Worm (Caenorhabditis elegans): Measurements from ENCODE around the gene T15B7.15.

Gene T15B7.15

DNA sequence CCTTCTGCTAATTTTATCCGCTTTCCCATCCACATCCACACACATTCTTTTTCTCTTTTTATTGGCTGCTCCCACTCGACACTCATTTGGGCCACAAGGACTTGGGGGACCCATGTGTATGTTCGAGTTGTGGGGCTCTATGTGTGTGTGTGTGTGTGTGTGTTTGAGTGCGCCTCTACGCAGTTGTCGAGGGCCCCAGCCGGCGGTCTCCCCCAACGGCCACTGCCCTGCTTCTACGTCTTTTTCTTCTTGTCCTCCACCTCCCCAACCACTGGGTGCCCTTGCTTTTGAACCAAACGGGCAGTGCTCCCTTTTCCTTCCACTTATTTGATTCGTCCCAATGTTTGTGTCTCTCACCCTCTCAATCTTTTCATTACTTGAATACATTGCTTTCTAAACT is 42.2 kb upstream of the T15B7.15 start (continued):
- no peak for TF ChIP-seq egl-27 (tag; optimal IDR thresholded peaks at IDR 0.05)
- no peak for TF ChIP-seq nhr-28 (tag; optimal IDR thresholded peaks at IDR 0.05)

DNA sequence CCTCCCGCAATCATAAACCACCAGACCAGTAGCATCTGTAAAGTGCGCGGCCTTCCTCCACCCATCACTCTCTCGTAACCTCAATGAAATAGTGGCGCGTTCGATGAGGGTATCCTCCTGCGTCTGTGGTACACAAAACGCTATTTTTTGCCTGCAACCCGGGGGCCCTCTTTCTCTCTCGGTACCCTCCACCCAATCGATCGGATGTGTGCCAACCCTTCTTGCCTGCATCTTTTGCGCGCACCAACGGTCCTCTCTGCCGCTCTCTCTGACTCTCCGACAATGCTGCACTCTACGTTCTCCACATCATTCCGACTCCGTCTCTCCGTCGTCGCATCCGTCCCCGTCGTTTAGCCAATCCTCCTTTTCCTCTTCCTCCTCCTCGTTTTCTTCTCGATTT is 41.0 kb upstream of the T15B7.15 start:
- no peak for TF ChIP-seq hlh-4 (tag; optimal IDR thresholded peaks at IDR 0.05)
- TF ChIP-seq nhr-85 (tag) = peak; percentile 92
- TF ChIP-seq ets-5 (GFP tag; IDR thresholded peaks at IDR 0.05) = no peak
- TF ChIP-seq nhr-47 (tag; optimal IDR thresholded peaks at IDR 0.05) = peak; percentile 82
- TF ChIP-seq jun-1 (tag; optimal IDR thresholded peaks at IDR 0.05) = peak; percentile 51
- peak; percentile 34 for TF ChIP-seq nhr-237 (tag; optimal IDR thresholded peaks at IDR 0.05)
- peak; percentile 42 for TF ChIP-seq pag-3 (tag; optimal IDR thresholded peaks at IDR 0.05; ENCODE audit: borderline replicate concordance, insufficient read depth)
- TF ChIP-seq nhr-28 (tag; optimal IDR thresholded peaks at IDR 0.05) = no peak
- no peak for TF ChIP-seq efl-3 (GFP tag; optimal IDR thresholded peaks at IDR 0.05)
- TF ChIP-seq aha-1 (tag; optimal IDR thresholded peaks at IDR 0.05) = no peak
- TF ChIP-seq unc-130 (tag; optimal IDR thresholded peaks at IDR 0.05) = no peak
- TF ChIP-seq ceh-63 (GFP tag; optimal IDR thresholded peaks at IDR 0.05) = no peak
- peak; percentile 84 for TF ChIP-seq nhr-71 (tag; optimal IDR thresholded peaks at IDR 0.05)
- TF ChIP-seq hlh-17 (GFP tag; optimal IDR thresholded peaks at IDR 0.05; ENCODE audit: borderline replicate concordance) = no peak
- peak; percentile 60 for TF ChIP-seq nhr-19 (GFP tag; conservative IDR thresholded peaks at IDR 0.05)
- peak; percentile 20 for TF ChIP-seq sup-37 (GFP tag; optimal IDR thresholded peaks at IDR 0.05)
- TF ChIP-seq C04F5.9 (tag; optimal IDR thresholded peaks at IDR 0.05) = no peak
- TF ChIP-seq nhr-12 (tag; optimal IDR thresholded peaks at IDR 0.05) = no peak
- peak; percentile 7 for TF ChIP-seq fkh-4 (tag; optimal IDR thresholded peaks at IDR 0.05; ENCODE audit: borderline replicate concordance)
- no peak for TF ChIP-seq elt-2 (tag; optimal IDR thresholded peaks at IDR 0.05)
- TF ChIP-seq mef-2 (tag; optimal IDR thresholded peaks at IDR 0.05) = peak; percentile 50
- TF ChIP-seq lin-14 (GFP tag; optimal IDR thresholded peaks at IDR 0.05) = peak; percentile 95
- TF ChIP-seq unc-30 (tag; optimal IDR thresholded peaks at IDR 0.05) = no peak
- no peak for TF ChIP-seq nhr-76 (tag; optimal IDR thresholded peaks at IDR 0.05)
- peak; percentile 77 for TF ChIP-seq nhr-20 (tag; optimal IDR thresholded peaks at IDR 0.05)
- TF ChIP-seq unc-62 (GFP tag; optimal IDR thresholded peaks at IDR 0.05) = no peak
- peak; percentile 42 for TF ChIP-seq ceh-8 (GFP tag; optimal IDR thresholded peaks at IDR 0.05)
- peak in 1 of 2 experiments; percentile 66 for TF ChIP-seq egl-27 (tag; optimal IDR thresholded peaks at IDR 0.05)
- peak; percentile 83 for TF ChIP-seq tbx-2 (tag; optimal IDR thresholded peaks at IDR 0.05)
- peak; percentile 21 for TF ChIP-seq lin-13 (GFP tag; optimal IDR thresholded peaks at IDR 0.05)
- TF ChIP-seq mab-9 (GFP tag; IDR thresholded peaks at IDR 0.05) = peak; percentile 73; the same call in 1 of the 2 replicates
- TF ChIP-seq xbp-1 (tag; optimal IDR thresholded peaks at IDR 0.05) = peak; percentile 61
- peak; percentile 20 for TF ChIP-seq skn-1 (tag; optimal IDR thresholded peaks at IDR 0.05)
- TF ChIP-seq ztf-4 (tag; optimal IDR thresholded peaks at IDR 0.05) = peak; percentile 63
- peak; percentile 63 for TF ChIP-seq aly-2 (tag; optimal IDR thresholded peaks at IDR 0.05)
- TF ChIP-seq zag-1 (tag; optimal IDR thresholded peaks at IDR 0.05) = no peak
- peak; percentile 36; the same call in 1 of the 2 replicates for TF ChIP-seq grh-1 (GFP tag; IDR thresholded peaks at IDR 0.05)
- TF ChIP-seq sox-4 (tag; optimal IDR thresholded peaks at IDR 0.05) = peak; percentile 61
- TF ChIP-seq dpl-1 (GFP tag; optimal IDR thresholded peaks at IDR 0.05) = peak in 2 of 3 experiments; percentile 7 to 49
- no peak for TF ChIP-seq nhr-11 (tag; optimal IDR thresholded peaks at IDR 0.05)
- TF ChIP-seq lin-35 (GFP tag; optimal IDR thresholded peaks at IDR 0.05) = peak; percentile 45 to 51
- peak; percentile 67 for TF ChIP-seq dsc-1 (tag; optimal IDR thresholded peaks at IDR 0.05)
- TF ChIP-seq lsy-2 (tag; optimal IDR thresholded peaks at IDR 0.05) = peak; percentile 65 to 75
- TF ChIP-seq elt-3 (tag; optimal IDR thresholded peaks at IDR 0.05) = no peak
- TF ChIP-seq efl-1 (optimal IDR thresholded peaks at IDR 0.05) = peak; percentile 54 to 63
- peak; percentile 1 to 93 for TF ChIP-seq efl-1 (GFP tag; optimal IDR thresholded peaks at IDR 0.05 in 1 of 2)
- TF ChIP-seq fkh-10 (GFP tag; optimal IDR thresholded peaks at IDR 0.05) = peak; percentile 60
- peak; percentile 56 for TF ChIP-seq nhr-90 (tag; optimal IDR thresholded peaks at IDR 0.05; ENCODE audit: poor library complexity)
- peak in 1 of 2 experiments; percentile 69 for TF ChIP-seq ztf-11 (tag; optimal IDR thresholded peaks at IDR 0.05)
- peak; percentile 78 for TF ChIP-seq unc-86 (tag; optimal IDR thresholded peaks at IDR 0.05)

All from whole organism, L1 larva.